Fruit fly (Drosophila melanogaster): ENCODE measurements around the gene PIG-F.

PIG-F gene

dm6 chr3L:19585979-19586378 lies 26.3 kb upstream of the PIG-F start, which contains the start of the genes CG9231 and CG9330 (continued):
- TF ChIP-seq D19A (tag; optimal IDR thresholded peaks at IDR 0.05) (peak; percentile 48), fd96Cb (tag; optimal IDR thresholded peaks at IDR 0.05) (no peak), CG42726 (GFP tag; IDR thresholded peaks at IDR 0.05; ENCODE audit: partially characterized antibody) (no peak), CG15696 (tag; optimal IDR thresholded peaks at IDR 0.05) (no peak), CG11723 (GFP tag; optimal IDR thresholded peaks at IDR 0.05) (no peak), p53 (GFP tag; optimal IDR thresholded peaks at IDR 0.05) (no peak), CG2875 (GFP tag; optimal IDR thresholded peaks at IDR 0.05) (no peak), CG3163 (GFP tag; optimal IDR thresholded peaks at IDR 0.05) (no peak), Lpt (GFP tag; optimal IDR thresholded peaks at IDR 0.05) (no peak), cas (GFP tag; IDR thresholded peaks at IDR 0.05) (no peak), CG9817 (tag; optimal IDR thresholded peaks at IDR 0.05) (no peak), nmo (GFP tag; optimal IDR thresholded peaks at IDR 0.05) (peak; percentile 55), Side (GFP tag; optimal IDR thresholded peaks at IDR 0.05) (peak; percentile 5), lola (GFP tag; optimal IDR thresholded peaks at IDR 0.05) (peak in 1 of 3 experiments; percentile 19), cwo (GFP tag; optimal IDR thresholded peaks at IDR 0.05) (no peak), gsb-n (tag; optimal IDR thresholded peaks at IDR 0.05) (peak; percentile 40), CG7987 (GFP tag; optimal IDR thresholded peaks at IDR 0.05) (no peak), CG7963 (GFP tag; IDR thresholded peaks at IDR 0.05; ENCODE audit: partially characterized antibody) (no peak), HLH54F (GFP tag; optimal IDR thresholded peaks at IDR 0.05) (no peak), CkIIα-i1 (GFP tag; IDR thresholded peaks at IDR 0.05) (no peak), CG6254 (GFP tag; optimal IDR thresholded peaks at IDR 0.05) (peak; percentile 12), E2f2 (GFP tag; IDR thresholded peaks at IDR 0.05) (peak; percentile 59; the same call in 1 of the 2 replicates), CG13287 (GFP tag; IDR thresholded peaks at IDR 0.05; ENCODE audit: partially characterized antibody) (peak; percentile 58), CG9215 (GFP tag; IDR thresholded peaks at IDR 0.05) (no peak), lov (optimal IDR thresholded peaks at IDR 0.05) (no peak), lov (GFP tag; IDR thresholded peaks at IDR 0.05) (no peak), CG1792 (GFP tag; optimal IDR thresholded peaks at IDR 0.05) (no peak), CTCF (GFP tag; optimal IDR thresholded peaks at IDR 0.05) (no peak), ato (GFP tag; IDR thresholded peaks at IDR 0.05; ENCODE audit: partially characterized antibody) (no peak), Eip74EF (GFP tag; optimal IDR thresholded peaks at IDR 0.05) (peak in 1 of 2 experiments; percentile 41), nerfin-1 (tag; optimal IDR thresholded peaks at IDR 0.05) (peak; percentile 55), CG8388 (GFP tag; optimal IDR thresholded peaks at IDR 0.05) (no peak), CG7928 (GFP tag; optimal IDR thresholded peaks at IDR 0.05) (no peak), Opbp (GFP tag; IDR thresholded peaks at IDR 0.05; ENCODE audit: partially characterized antibody) (no peak), CG14050 (GFP tag; IDR thresholded peaks at IDR 0.05) (no peak), NC2β (GFP tag; optimal IDR thresholded peaks at IDR 0.05) (no peak), Ets97D (GFP tag; optimal IDR thresholded peaks at IDR 0.05) (peak; percentile 88), ken (GFP tag; IDR thresholded peaks at IDR 0.05) (no peak), al (GFP tag; IDR thresholded peaks at IDR 0.05) (no peak), gcm (GFP tag; optimal IDR thresholded peaks at IDR 0.05) (peak; percentile 32), Ravus (GFP tag; IDR thresholded peaks at IDR 0.05) (no peak), CG7839 (tag; optimal IDR thresholded peaks at IDR 0.05) (peak; percentile 2), fru (optimal IDR thresholded peaks at IDR 0.05) (no peak), CG1602 (GFP tag; optimal IDR thresholded peaks at IDR 0.05) (peak; percentile 17), sens (GFP tag) (peak; percentile 89), CG3995 (GFP tag; optimal IDR thresholded peaks at IDR 0.05) (peak; percentile 91), CG1233 (GFP tag; optimal IDR thresholded peaks at IDR 0.05) (no peak), bab2 (GFP tag; optimal IDR thresholded peaks at IDR 0.05) (no peak), CG15269 (tag; optimal IDR thresholded peaks at IDR 0.05) (no peak), tx (GFP tag; optimal IDR thresholded peaks at IDR 0.05) (no peak), Fer3 (tag; optimal IDR thresholded peaks at IDR 0.05) (no peak), HLH4C (GFP tag; IDR thresholded peaks at IDR 0.05; ENCODE audit: partially characterized antibody) (no peak)

Data from whole organism, embryonic.